Worm (Caenorhabditis elegans) whole organism, L1 larva: ENCODE data around the gene F26A1.19.
A peak's percentile ranks its signal among the peaks of the same experiment; 100 is the strongest.

ENCODE experiments used
- Y116A8C.19 ChIP-seq: sonication (generic microtip); optimal IDR thresholded peaks from 2 replicates; lab custom pipeline; 2016; ENCODE audit warnings: missing compliant biosample characterization, missing genetic modification characterization, borderline replicate concordance
- alr-1 ChIP-seq: fragments of 200-800 bp; sonication (Bioruptor generic); optimal IDR thresholded peaks from 2 replicates; lab custom pipeline; 2018; ENCODE audit warnings: borderline replicate concordance, mild to moderate bottlenecking, missing genetic modification characterization, missing compliant biosample characterization
- aly-2 ChIP-seq: fragments of 150-350 bp; optimal IDR thresholded peaks from 2 replicates; lab custom pipeline; 2014; ENCODE audit warnings: missing biosample characterization, missing genetic modification characterization
- blmp-1 ChIP-seq: fragments of 150-350 bp; optimal IDR thresholded peaks from 2 replicates; lab custom pipeline; 2014; ENCODE audit warnings: missing biosample characterization, missing genetic modification characterization
- ceh-63 ChIP-seq: fragments of 200-800 bp; sonication (Bioruptor generic); optimal IDR thresholded peaks from 2 replicates; lab custom pipeline; 2018; ENCODE audit warnings: mild to moderate bottlenecking, missing genetic modification characterization, missing compliant biosample characterization
- ceh-8 ChIP-seq: fragments of 200-800 bp; sonication (Bioruptor generic); optimal IDR thresholded peaks from 2 replicates; lab custom pipeline; 2018; ENCODE audit warnings: mild to moderate bottlenecking, missing genetic modification characterization, moderate library complexity, missing compliant biosample characterization
- ceh-88 ChIP-seq: fragments of 200-800 bp; sonication (Bioruptor generic); IDR thresholded peaks from 2 replicates; pipeline ENCODE4 v1.3.6; 2022; ENCODE audit warnings: missing genetic modification characterization, missing compliant biosample characterization
- efl-1 ChIP-seq, 4 experiments: fragments of 150-350 bp; optimal IDR thresholded peaks in 3 of 4; peaks in 1 of 4; 1 replicate in 1 of 4; 2 replicates in 3 of 4; lab custom pipeline; 2014; ENCODE audit warnings: missing biosample characterization in 2 of 4, missing genetic modification characterization in 2 of 4, missing genetic modification reagents in 2 of 4
- egl-13 ChIP-seq: sonication (generic microtip); optimal IDR thresholded peaks from 2 replicates; lab custom pipeline; 2016; ENCODE audit warnings: missing genotype, missing genetic modification reagents, missing genetic modification characterization, missing compliant biosample characterization
- egl-27 ChIP-seq, 2 experiments: fragments of 150-350 bp in 1 of 2; sonication (generic microtip); optimal IDR thresholded peaks; 3 replicates each; lab custom pipeline; 2017 to 2018; ENCODE audit warnings: missing biosample characterization in 2 of 2, missing genetic modification characterization in 2 of 2, missing genetic modification reagents in 2 of 2
- elt-3 ChIP-seq, 6 experiments: fragments of 150-350 bp in 1 of 6; sonication (generic microtip); optimal IDR thresholded peaks; 2 replicates each; lab custom pipeline; 2017 to 2018; ENCODE audit warnings: missing biosample characterization in 6 of 6, missing genetic modification characterization in 6 of 6, inconsistent platforms in 1 of 6
- ets-5 ChIP-seq: fragments of 200-800 bp; sonication (Bioruptor generic); IDR thresholded peaks from 2 replicates; pipeline ENCODE4 v1.3.6; 2022; ENCODE audit warnings: missing genetic modification characterization, missing compliant biosample characterization
- fkh-8 ChIP-seq: sonication (generic microtip); optimal IDR thresholded peaks from 2 replicates; lab custom pipeline; 2016; ENCODE audit warnings: mild to moderate bottlenecking, missing genetic modification characterization, missing compliant biosample characterization
- hlh-17 ChIP-seq: fragments of 200-800 bp; sonication (Bioruptor generic); optimal IDR thresholded peaks from 2 replicates; lab custom pipeline; 2018; ENCODE audit warnings: missing genetic modification characterization, mild to moderate bottlenecking, missing compliant biosample characterization, moderate library complexity, borderline replicate concordance
- hlh-4 ChIP-seq: sonication (generic microtip); optimal IDR thresholded peaks from 2 replicates; lab custom pipeline; 2016; ENCODE audit warnings: mild to moderate bottlenecking, missing genetic modification characterization, missing compliant biosample characterization
- lin-15B ChIP-seq: fragments of 150-350 bp; sonication (generic microtip); optimal IDR thresholded peaks from 3 replicates; lab custom pipeline; 2014; ENCODE audit warnings: missing biosample characterization, missing genetic modification characterization
- lin-39 ChIP-seq: fragments of 150-350 bp; optimal IDR thresholded peaks from 2 replicates; lab custom pipeline; 2014; ENCODE audit warnings: missing biosample characterization, missing genetic modification reagents, missing genetic modification characterization
- lir-3 ChIP-seq: sonication (generic microtip); optimal IDR thresholded peaks from 2 replicates; lab custom pipeline; 2016; ENCODE audit warnings: mild to moderate bottlenecking, missing genetic modification characterization, moderate library complexity, missing compliant biosample characterization; ENCODE audit not compliant: poor library complexity
- lsy-2 ChIP-seq, 2 experiments: fragments of 150-350 bp; optimal IDR thresholded peaks; 2 replicates each; lab custom pipeline; 2014; ENCODE audit warnings: missing biosample characterization in 2 of 2, missing genetic modification characterization in 2 of 2
- mef-2 ChIP-seq: fragments of 150-350 bp; optimal IDR thresholded peaks from 2 replicates; lab custom pipeline; 2014; ENCODE audit warnings: missing biosample characterization, missing genetic modification characterization
- nhr-12 ChIP-seq: sonication (generic microtip); optimal IDR thresholded peaks from 2 replicates; lab custom pipeline; 2017; ENCODE audit warnings: missing biosample characterization, missing genetic modification characterization
- nhr-19 ChIP-seq: fragments of 200-800 bp; sonication (Bioruptor generic); conservative IDR thresholded peaks from 2 replicates; pipeline ENCODE4 v1.3.6; 2022; ENCODE audit warnings: missing genetic modification characterization, missing compliant biosample characterization
- nhr-20 ChIP-seq: sonication (generic microtip); optimal IDR thresholded peaks from 2 replicates; lab custom pipeline; 2016; ENCODE audit warnings: mild to moderate bottlenecking, missing genetic modification characterization, missing compliant biosample characterization
- nhr-28 ChIP-seq: fragments of 150-350 bp; optimal IDR thresholded peaks from 2 replicates; lab custom pipeline; 2014; ENCODE audit warnings: missing biosample characterization, missing genetic modification characterization
- nhr-71 ChIP-seq: sonication (generic microtip); optimal IDR thresholded peaks from 2 replicates; lab custom pipeline; 2016; ENCODE audit warnings: mild to moderate bottlenecking, missing genetic modification characterization, moderate library complexity, missing compliant biosample characterization
- nhr-77 ChIP-seq: fragments of 150-350 bp; optimal IDR thresholded peaks from 2 replicates; lab custom pipeline; 2014; ENCODE audit warnings: missing biosample characterization, missing genetic modification characterization
- nhr-84 ChIP-seq: sonication (generic microtip); optimal IDR thresholded peaks from 2 replicates; lab custom pipeline; 2017; ENCODE audit warnings: missing biosample characterization, missing genetic modification characterization
- nhr-90 ChIP-seq: sonication (generic microtip); optimal IDR thresholded peaks from 2 replicates; lab custom pipeline; 2016; ENCODE audit warnings: mild to moderate bottlenecking, missing genetic modification characterization, missing compliant biosample characterization; ENCODE audit not compliant: poor library complexity
- pag-3 ChIP-seq: sonication (generic microtip); optimal IDR thresholded peaks from 2 replicates; lab custom pipeline; 2017; ENCODE audit warnings: missing genetic modification characterization, mild to moderate bottlenecking, missing compliant biosample characterization, antibody characterized with exemption, borderline replicate concordance; ENCODE audit not compliant: insufficient read depth
- pqm-1 ChIP-seq: sonication (generic microtip); optimal IDR thresholded peaks from 3 replicates; lab custom pipeline; 2017; ENCODE audit warnings: missing biosample characterization, missing genetic modification characterization
- rnt-1 ChIP-seq: sonication (generic microtip); optimal IDR thresholded peaks from 2 replicates; lab custom pipeline; 2016; ENCODE audit warnings: mild to moderate bottlenecking, missing genetic modification characterization, moderate library complexity, missing compliant biosample characterization
- skn-1 ChIP-seq: fragments of 150-350 bp; optimal IDR thresholded peaks from 2 replicates; lab custom pipeline; 2014; ENCODE audit warnings: missing biosample characterization, missing genetic modification characterization
- sox-4 ChIP-seq: sonication (generic microtip); optimal IDR thresholded peaks from 2 replicates; lab custom pipeline; 2016; ENCODE audit warnings: missing genetic modification characterization, missing compliant biosample characterization
- sptf-1 ChIP-seq: fragments of 150-350 bp; optimal IDR thresholded peaks from 2 replicates; lab custom pipeline; 2014; ENCODE audit warnings: missing biosample characterization, missing genetic modification characterization
- swsn-7 ChIP-seq: sonication (generic microtip); optimal IDR thresholded peaks from 2 replicates; lab custom pipeline; 2016; ENCODE audit warnings: missing genetic modification characterization, missing compliant biosample characterization
- unc-30 ChIP-seq: sonication (generic microtip); optimal IDR thresholded peaks from 2 replicates; lab custom pipeline; 2017; ENCODE audit warnings: missing biosample characterization, missing genetic modification characterization
- unc-86 ChIP-seq: sonication (generic microtip); optimal IDR thresholded peaks from 2 replicates; lab custom pipeline; 2016; ENCODE audit warnings: missing genetic modification characterization, missing compliant biosample characterization
- unc-98 ChIP-seq: fragments of 200-800 bp; sonication (Bioruptor generic); IDR thresholded peaks from 2 replicates; pipeline ENCODE4 v1.3.6; 2022; ENCODE audit warnings: missing genetic modification characterization, missing compliant biosample characterization
- xbp-1 ChIP-seq: sonication (generic microtip); optimal IDR thresholded peaks from 2 replicates; lab custom pipeline; 2016; ENCODE audit warnings: missing genetic modification characterization, missing compliant biosample characterization
- zip-4 ChIP-seq: fragments of 200-800 bp; sonication (Bioruptor generic); optimal IDR thresholded peaks from 2 replicates; lab custom pipeline; 2018; ENCODE audit warnings: mild to moderate bottlenecking, missing genetic modification characterization, moderate library complexity, missing compliant biosample characterization

Gene F26A1.19

ce11 chrIII:4861744-4862401, 24.3 kb downstream of the F26A1.19 start, which contains the start of the genes C35D10.10 and C35D10.5 (continued):
- TF ChIP-seq egl-27 (tag; optimal IDR thresholded peaks at IDR 0.05; lab: Kevin White, UChicago): no peak
- no peak for TF ChIP-seq hlh-4 (tag; lab: Kevin White, UChicago)
- no peak for TF ChIP-seq hlh-17 (GFP tag; lab: Kevin White, UChicago)
- peak; percentile 12 for TF ChIP-seq nhr-20 (tag; lab: Kevin White, UChicago)
- no peak for TF ChIP-seq alr-1
- no peak for TF ChIP-seq ceh-8 (GFP tag; lab: Kevin White, UChicago)
- TF ChIP-seq rnt-1 (tag; lab: Kevin White, UChicago): peak; percentile 8
- no peak for TF ChIP-seq nhr-77 (tag; lab: Kevin White, UChicago)

ce11 chrIII:4863127-4863526, 25.6 kb downstream of the F26A1.19 start, which contains the start of gene coq-8:
Gene coq-8 (plus strand): TSS chrIII:4863427.
- TF ChIP-seq alr-1 (no peak), fkh-8 (no peak), ceh-8 (GFP tag; lab: Kevin White, UChicago) (no peak), nhr-90 (tag; lab: Kevin White, UChicago) (no peak), nhr-20 (tag; lab: Kevin White, UChicago) (no peak), egl-27 (tag; optimal IDR thresholded peaks at IDR 0.05; lab: Kevin White, UChicago) (no peak), ceh-63 (GFP tag; lab: Kevin White, UChicago) (no peak), Y116A8C.19 (no peak), ets-5 (GFP tag; lab: Robert Waterston, UW) (no peak), lir-3 (tag; lab: Kevin White, UChicago) (no peak), hlh-17 (GFP tag; lab: Kevin White, UChicago) (no peak)

ce11 chrIII:4866762-4867161, 29.2 kb downstream of the F26A1.19 start, which contains the start of gene C35D10.17:
Gene C35D10.17 (plus strand): TSS chrIII:4867062.
- TF ChIP-seq alr-1 (no peak), elt-3 (tag; optimal IDR thresholded peaks at IDR 0.05; lab: Kevin White, UChicago) (no peak), fkh-8 (no peak), lin-39 (tag; lab: Kevin White, UChicago) (no peak), blmp-1 (tag; lab: Kevin White, UChicago) (no peak), nhr-28 (tag; lab: Kevin White, UChicago) (no peak), nhr-84 (no peak), swsn-7 (tag; lab: Kevin White, UChicago) (no peak), sox-4 (no peak), nhr-19 (GFP tag; lab: Robert Waterston, UW) (no peak), lin-15B (no peak)

- TF ChIP-seq xbp-1 (tag; lab: Kevin White, UChicago): no peak
- no peak for TF ChIP-seq zip-4 (GFP tag; lab: Kevin White, UChicago)
- TF ChIP-seq lsy-2 (tag; optimal IDR thresholded peaks at IDR 0.05; lab: Kevin White, UChicago): no peak
- TF ChIP-seq hlh-17 (GFP tag; lab: Kevin White, UChicago): no peak
- TF ChIP-seq ceh-88 (GFP tag; lab: Robert Waterston, UW): no peak
- no peak for TF ChIP-seq egl-27 (tag; optimal IDR thresholded peaks at IDR 0.05; lab: Kevin White, UChicago)
- no peak for TF ChIP-seq unc-30 (tag; lab: Kevin White, UChicago)
- TF ChIP-seq sptf-1 (tag; lab: Kevin White, UChicago): no peak
- no peak for TF ChIP-seq nhr-71 (tag; lab: Kevin White, UChicago)
Measured at ce11 chrIII:4868643-4869042, 31.1 kb downstream of the F26A1.19 start, which contains the start of the genes msd-4 and C35D10.3. Gene msd-4 (minus strand): TSS chrIII:4868743. Gene C35D10.3 (plus strand): TSS chrIII:4868921.

DNA sequence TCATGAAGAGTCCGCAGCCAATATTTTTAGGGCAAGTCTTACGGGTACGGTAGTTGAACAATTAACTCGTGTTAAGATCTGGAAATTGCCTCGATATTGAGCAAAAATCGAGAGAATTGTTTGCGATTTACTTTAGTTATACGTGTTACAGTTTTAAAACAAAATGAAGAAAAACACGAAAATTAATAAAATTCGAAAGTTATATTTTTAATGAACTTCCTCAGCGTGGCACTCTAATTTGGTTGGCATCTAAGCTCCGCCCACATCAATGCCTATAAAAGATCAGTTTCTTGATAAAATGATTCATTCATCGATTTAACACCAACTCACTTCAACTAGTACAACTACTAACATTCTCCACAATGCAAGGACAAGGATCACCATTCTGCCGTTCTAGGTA, 32.9 kb downstream of the F26A1.19 start, which contains the start of gene gipc-1:
TSS of gene gipc-1 (plus strand) at position 301 of the 400 bp plus-strand sequence.
- TF ChIP-seq skn-1 (tag; lab: Kevin White, UChicago) (no peak), mef-2 (tag; lab: Kevin White, UChicago) (no peak), aly-2 (no peak), egl-13 (tag; lab: Kevin White, UChicago) (no peak), hlh-17 (GFP tag; lab: Kevin White, UChicago) (no peak), unc-30 (tag; lab: Kevin White, UChicago) (no peak), nhr-12 (tag; lab: Kevin White, UChicago) (no peak), unc-98 (GFP tag; lab: Robert Waterston, UW) (no peak), pqm-1 (no peak), swsn-7 (tag; lab: Kevin White, UChicago) (no peak), unc-86 (tag; lab: Kevin White, UChicago) (no peak), pag-3 (tag; lab: Kevin White, UChicago) (no peak), efl-1 (optimal IDR thresholded peaks at IDR 0.05; lab: Kevin White, UChicago) (no peak), efl-1 (GFP tag; optimal IDR thresholded peaks at IDR 0.05 in 1 of 2; lab: Kevin White, UChicago) (no peak), nhr-90 (tag; lab: Kevin White, UChicago) (no peak), hlh-4 (tag; lab: Kevin White, UChicago) (no peak)
